Fruit fly (Drosophila melanogaster) whole organism: Measurements from ENCODE around the gene Hsp27.

Source experiments
- CG8478 ChIP-seq: fragments of >200 bp; optimal IDR thresholded peaks from 2 replicates; lab custom pipeline; 2018; ENCODE audit warnings: inconsistent platforms
- Dll ChIP-seq: fragments of >200 bp; optimal IDR thresholded peaks from 2 replicates; lab custom pipeline; 2017
- EcR ChIP-seq, 2 experiments: fragments of >200 bp; optimal IDR thresholded peaks; 2 replicates each; lab custom pipeline; 2017; ENCODE audit warnings: missing biosample characterization in 2 of 2, missing genetic modification characterization in 2 of 2, missing genetic modification reagents in 2 of 2
- pan ChIP-seq: fragments of >200 bp; optimal IDR thresholded peaks from 2 replicates; lab custom pipeline; 2017
- psq ChIP-seq: fragments of >200 bp; optimal IDR thresholded peaks from 2 replicates; lab custom pipeline; 2017
- usp ChIP-seq: fragments of >200 bp; optimal IDR thresholded peaks from 2 replicates; lab custom pipeline; 2017; ENCODE audit warnings: missing biosample characterization, missing genetic modification characterization, mixed read lengths

DNA sequence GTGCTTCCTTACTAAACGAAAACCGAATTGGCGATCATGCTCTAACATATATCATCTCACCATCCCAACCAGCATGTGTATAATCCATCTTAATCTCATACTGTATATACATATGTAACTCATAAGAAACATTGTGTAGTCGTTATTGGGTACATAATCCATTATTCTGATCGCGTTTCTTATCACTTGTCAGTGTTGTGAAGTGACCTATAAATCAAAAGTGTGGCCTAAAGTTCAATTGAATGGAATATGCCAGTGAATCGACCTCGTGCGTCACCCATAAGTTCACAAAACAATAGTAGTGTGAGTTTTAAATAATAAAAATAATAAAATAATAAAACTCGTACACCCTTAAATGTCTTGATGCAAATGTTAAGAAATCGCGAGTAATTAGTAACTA, 38.7 kb upstream of the Hsp27 start:
- TF ChIP-seq EcR (GFP tag; optimal IDR thresholded peaks at IDR 0.05; lab: Kevin White, UChicago) (no peak), psq (lab: Kevin White, UChicago) (no peak), usp (GFP tag; lab: Kevin White, UChicago) (no peak), pan (lab: Kevin White, UChicago) (no peak), Dll (lab: Kevin White, UChicago) (no peak), CG8478 (no peak)
